Fruit fly (Drosophila melanogaster): ENCODE data around the gene muc.
A peak's percentile ranks its signal among the peaks of the same experiment; 100 is the strongest.

muc gene

DNA sequence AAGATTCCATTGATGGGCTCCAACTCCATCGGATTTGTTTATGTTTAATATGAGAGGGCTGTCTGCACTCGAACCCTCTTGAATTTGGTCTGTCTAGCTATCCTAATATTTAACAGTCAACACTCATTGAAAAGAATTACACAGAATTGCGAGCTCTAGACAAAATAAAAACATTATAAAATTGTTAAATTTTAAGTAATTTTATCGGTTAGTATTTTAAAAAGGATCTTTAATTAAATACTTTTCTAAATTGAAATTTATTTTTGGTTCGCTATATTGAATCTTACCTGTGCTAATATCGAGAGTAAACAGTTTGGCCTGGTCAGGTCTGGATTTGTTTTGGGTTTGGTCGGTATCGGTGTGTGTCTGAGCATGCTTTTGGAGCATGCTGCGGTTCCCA is 25.0 kb upstream of the muc start (continued):
- no peak for TF ChIP-seq insv (GFP tag; optimal IDR thresholded peaks at IDR 0.05)
- TF ChIP-seq lilli (GFP tag; optimal IDR thresholded peaks at IDR 0.05): peak; percentile 66
- no peak for TF ChIP-seq Jarid2 (GFP tag; optimal IDR thresholded peaks at IDR 0.05)
- TF ChIP-seq Hand (GFP tag; optimal IDR thresholded peaks at IDR 0.05): peak; percentile 29
- TF ChIP-seq CG11398 (GFP tag; optimal IDR thresholded peaks at IDR 0.05): no peak
- TF ChIP-seq CG17802 (tag; optimal IDR thresholded peaks at IDR 0.05): no peak
- TF ChIP-seq CG30020 (tag; optimal IDR thresholded peaks at IDR 0.05): peak; percentile 12
- TF ChIP-seq Ssrp (tag; optimal IDR thresholded peaks at IDR 0.05): peak; percentile 54
- peak; percentile 56 for TF ChIP-seq CG3281 (GFP tag; optimal IDR thresholded peaks at IDR 0.05)
- peak; percentile 54 for TF ChIP-seq tin (GFP tag; optimal IDR thresholded peaks at IDR 0.05)
- TF ChIP-seq CG4404 (GFP tag; IDR thresholded peaks at IDR 0.05): peak; percentile 62; the same call in 1 of the 2 replicates
- no peak for TF ChIP-seq fru (optimal IDR thresholded peaks at IDR 0.05)
- TF ChIP-seq sens (GFP tag): peak; percentile 91
- peak; percentile 65 for TF ChIP-seq Awh (GFP tag; IDR thresholded peaks at IDR 0.05)
- no peak for TF ChIP-seq CG7745 (tag; optimal IDR thresholded peaks at IDR 0.05)
- peak; percentile 52 for TF ChIP-seq odd (GFP tag; optimal IDR thresholded peaks at IDR 0.05)
- no peak for TF ChIP-seq CG34224 (GFP tag; IDR thresholded peaks at IDR 0.05; ENCODE audit: partially characterized antibody)
- no peak for TF ChIP-seq z (GFP tag; IDR thresholded peaks at IDR 0.05)
- no peak for TF ChIP-seq cato (GFP tag; optimal IDR thresholded peaks at IDR 0.05; ENCODE audit: borderline replicate concordance)
- TF ChIP-seq hbn (GFP tag; IDR thresholded peaks at IDR 0.05; ENCODE audit: partially characterized antibody): no peak
- TF ChIP-seq CG8359 (GFP tag; optimal IDR thresholded peaks at IDR 0.05; ENCODE audit: borderline replicate concordance): no peak
- TF ChIP-seq CG2202 (tag; optimal IDR thresholded peaks at IDR 0.05): no peak
- peak; percentile 8 for TF ChIP-seq ewg (GFP tag; optimal IDR thresholded peaks at IDR 0.05)
- no peak for TF ChIP-seq cad (GFP tag; optimal IDR thresholded peaks at IDR 0.05)
- TF ChIP-seq CG2120 (GFP tag; optimal IDR thresholded peaks at IDR 0.05): peak; percentile 80
- peak; percentile 15 for TF ChIP-seq chn (GFP tag; optimal IDR thresholded peaks at IDR 0.05)
- peak; percentile 51 for TF ChIP-seq NFAT (GFP tag; IDR thresholded peaks at IDR 0.05)
- peak; percentile 29 for TF ChIP-seq CG12942 (GFP tag; optimal IDR thresholded peaks at IDR 0.05)
- peak; percentile 61 for TF ChIP-seq CG15696 (tag; optimal IDR thresholded peaks at IDR 0.05)
- peak; percentile 23 for TF ChIP-seq CG5245 (GFP tag; optimal IDR thresholded peaks at IDR 0.05)
- TF ChIP-seq CG15514 (GFP tag; optimal IDR thresholded peaks at IDR 0.05): peak; percentile 29
- peak; percentile 63 for TF ChIP-seq sug (tag; optimal IDR thresholded peaks at IDR 0.05)
- TF ChIP-seq CG3838 (GFP tag; optimal IDR thresholded peaks at IDR 0.05): no peak
- TF ChIP-seq tx (GFP tag; optimal IDR thresholded peaks at IDR 0.05): peak; percentile 2
- TF ChIP-seq bowl (GFP tag; IDR thresholded peaks at IDR 0.05): no peak
- TF ChIP-seq lola (GFP tag; optimal IDR thresholded peaks at IDR 0.05): peak in 1 of 3 experiments; percentile 43
- peak; percentile 13 for TF ChIP-seq CG7786 (GFP tag; optimal IDR thresholded peaks at IDR 0.05)
- TF ChIP-seq CG3847 (GFP tag; IDR thresholded peaks at IDR 0.05): peak; percentile 76
- no peak for TF ChIP-seq CG2129 (GFP tag; IDR thresholded peaks at IDR 0.05; ENCODE audit: partially characterized antibody)
- no peak for TF ChIP-seq Bteb2 (GFP tag; optimal IDR thresholded peaks at IDR 0.05)
- peak; percentile 64 for TF ChIP-seq CG12659 (GFP tag; optimal IDR thresholded peaks at IDR 0.05)
- TF ChIP-seq Stat92E (GFP tag; optimal IDR thresholded peaks at IDR 0.05): no peak
- TF ChIP-seq Ets97D (GFP tag; optimal IDR thresholded peaks at IDR 0.05): no peak
- TF ChIP-seq Atf-2 (GFP tag; optimal IDR thresholded peaks at IDR 0.05): no peak
- TF ChIP-seq cg (GFP tag; optimal IDR thresholded peaks at IDR 0.05): no peak
- peak; percentile 3 for TF ChIP-seq CG8089 (GFP tag; optimal IDR thresholded peaks at IDR 0.05)
- no peak for TF ChIP-seq crc (GFP tag; optimal IDR thresholded peaks at IDR 0.05)
- no peak for TF ChIP-seq BEAF-32 (GFP tag; optimal IDR thresholded peaks at IDR 0.05)
- TF ChIP-seq CG8478 (optimal IDR thresholded peaks at IDR 0.05): no peak
- TF ChIP-seq maf-S (GFP tag; optimal IDR thresholded peaks at IDR 0.05): no peak
- TF ChIP-seq Dll (GFP tag; IDR thresholded peaks at IDR 0.05; ENCODE audit: partially characterized antibody): no peak

Measured in whole organism, embryonic.